Worm (Caenorhabditis elegans): ENCODE data around the gene soc-2.

The soc-2 gene

ce11 chrIV:5133791-5134370 is 18.4 kb downstream of the soc-2 start:
- TF ChIP-seq nhr-71 (tag; optimal IDR thresholded peaks at IDR 0.05) (peak; percentile 53), nhr-237 (tag; optimal IDR thresholded peaks at IDR 0.05) (no peak), ceh-82 (tag; optimal IDR thresholded peaks at IDR 0.05) (no peak), lin-35 (GFP tag; optimal IDR thresholded peaks at IDR 0.05) (peak; percentile 11 to 34), fkh-10 (GFP tag; optimal IDR thresholded peaks at IDR 0.05) (no peak), dsc-1 (tag; optimal IDR thresholded peaks at IDR 0.05) (peak; percentile 33), pag-3 (tag; optimal IDR thresholded peaks at IDR 0.05; ENCODE audit: borderline replicate concordance, insufficient read depth) (peak; percentile 4), efl-1 (optimal IDR thresholded peaks at IDR 0.05) (no peak), efl-1 (GFP tag; optimal IDR thresholded peaks at IDR 0.05 in 1 of 2) (peak in 1 of 2 experiments; percentile 90), dpl-1 (GFP tag; optimal IDR thresholded peaks at IDR 0.05) (peak in 1 of 3 experiments; percentile 20), elt-3 (tag; optimal IDR thresholded peaks at IDR 0.05) (peak in 2 of 6 experiments; percentile 26 to 36), lsy-2 (tag; optimal IDR thresholded peaks at IDR 0.05) (peak; percentile 15 to 53), nhr-47 (tag; optimal IDR thresholded peaks at IDR 0.05) (peak; percentile 28), C34B4.2 (tag; optimal IDR thresholded peaks at IDR 0.05) (no peak), snu-23 (GFP tag; optimal IDR thresholded peaks at IDR 0.05) (peak; percentile 31), grh-1 (GFP tag; IDR thresholded peaks at IDR 0.05) (no peak), mep-1 (tag; optimal IDR thresholded peaks at IDR 0.05) (peak; percentile 11), ztf-11 (tag; optimal IDR thresholded peaks at IDR 0.05) (peak in 1 of 2 experiments; percentile 16), lin-14 (GFP tag; optimal IDR thresholded peaks at IDR 0.05) (peak; percentile 70), pax-3 (tag; optimal IDR thresholded peaks at IDR 0.05) (no peak), blmp-1 (tag; optimal IDR thresholded peaks at IDR 0.05) (peak; percentile 92)

- TF ChIP-seq nhr-237 (tag; optimal IDR thresholded peaks at IDR 0.05) (no peak), elt-2 (tag; optimal IDR thresholded peaks at IDR 0.05) (peak; percentile 12), blmp-1 (tag; optimal IDR thresholded peaks at IDR 0.05) (peak; percentile 48), elt-3 (tag; optimal IDR thresholded peaks at IDR 0.05) (peak in 3 of 6 experiments; percentile 51 to 78 (median 65)), lin-14 (GFP tag; optimal IDR thresholded peaks at IDR 0.05) (peak; percentile 3), ceh-82 (tag; optimal IDR thresholded peaks at IDR 0.05) (no peak)
These were observed 20.5 kb downstream of the soc-2 start for ce11 chrIV:5131781-5132180.

- no peak for TF ChIP-seq sox-4 (tag; optimal IDR thresholded peaks at IDR 0.05)
- TF ChIP-seq nhr-76 (tag; optimal IDR thresholded peaks at IDR 0.05): no peak
- TF ChIP-seq vab-15 (tag; optimal IDR thresholded peaks at IDR 0.05): no peak
- no peak for TF ChIP-seq snpc-4 (tag; optimal IDR thresholded peaks at IDR 0.05)
- TF ChIP-seq ceh-82 (tag; optimal IDR thresholded peaks at IDR 0.05): no peak
- TF ChIP-seq blmp-1 (tag; optimal IDR thresholded peaks at IDR 0.05): no peak
- no peak for TF ChIP-seq nhr-28 (tag; optimal IDR thresholded peaks at IDR 0.05)
- no peak for TF ChIP-seq lin-14 (GFP tag; optimal IDR thresholded peaks at IDR 0.05)
- no peak for TF ChIP-seq lin-39 (tag; optimal IDR thresholded peaks at IDR 0.05)
- no peak for TF ChIP-seq sup-37 (GFP tag; optimal IDR thresholded peaks at IDR 0.05)
- TF ChIP-seq nhr-237 (tag; optimal IDR thresholded peaks at IDR 0.05): no peak
- TF ChIP-seq lin-15B (tag; optimal IDR thresholded peaks at IDR 0.05): no peak
- TF ChIP-seq fkh-10 (GFP tag; optimal IDR thresholded peaks at IDR 0.05): no peak
- TF ChIP-seq irx-1 (tag; optimal IDR thresholded peaks at IDR 0.05): no peak
These were observed 30.3 kb downstream of the soc-2 start, which contains the start of gene tkr-3 for ce11 chrIV:5121995-5122394. Gene tkr-3, minus strand, starts transcription at chrIV:5122095.

ce11 chrIV:5111533-5111932 is 40.8 kb downstream of the soc-2 start, which contains the start of gene AC7.3:
Gene AC7.3, plus strand, starts transcription at chrIV:5111833.
- TF ChIP-seq hlh-17 (GFP tag; optimal IDR thresholded peaks at IDR 0.05; ENCODE audit: borderline replicate concordance) (no peak), fkh-4 (tag; optimal IDR thresholded peaks at IDR 0.05; ENCODE audit: borderline replicate concordance) (no peak), irx-1 (tag; optimal IDR thresholded peaks at IDR 0.05) (no peak)
